In genomic region chrIII:10807236-10807635, ce11 we compare ENCODE assay signal across 1 worm cellular context.
TF ChIP-seq lines count a peak whose summit lies in the region.

No protein-coding gene starts in this region.

TF ChIP-seq in whole organism, young adult, 124 proteins besides CTCF, POLR2A, EP300 and RAD21 (continued from another document):
- peak; percentile 38 for TF ChIP-seq snpc-1.1 (tag; optimal IDR thresholded peaks at IDR 0.05; lab: Kevin White, UChicago; ENCODE audit: insufficient read depth)
- no peak for TF ChIP-seq T07F8.4 (tag; optimal IDR thresholded peaks at IDR 0.05; lab: Kevin White, UChicago)
- no peak for TF ChIP-seq Y53F4B.3 (GFP tag; IDR thresholded peaks at IDR 0.05; lab: Robert Waterston, UW)
- TF ChIP-seq aptf-3 (GFP tag; IDR thresholded peaks at IDR 0.05; lab: Robert Waterston, UW) = no peak
- TF ChIP-seq hmg-1.2 (GFP tag; IDR thresholded peaks at IDR 0.05; lab: Robert Waterston, UW) = peak; percentile 57; the same call in 1 of the 2 replicates
- peak; percentile 72 for TF ChIP-seq rcor-1 (GFP tag; IDR thresholded peaks at IDR 0.05; lab: Robert Waterston, UW)
- no peak for TF ChIP-seq B0261.1 (tag; optimal IDR thresholded peaks at IDR 0.05; lab: Kevin White, UChicago)
- TF ChIP-seq C06A6.2 (GFP tag; conservative IDR thresholded peaks at IDR 0.05; lab: Robert Waterston, UW) = no peak
- TF ChIP-seq cebp-1 (GFP tag; IDR thresholded peaks at IDR 0.05; lab: Robert Waterston, UW) = no peak
- no peak for TF ChIP-seq cebp-1 (tag; optimal IDR thresholded peaks at IDR 0.05; lab: Kevin White, UChicago)
- TF ChIP-seq snpc-3.4 (tag; optimal IDR thresholded peaks at IDR 0.05; lab: Kevin White, UChicago) = peak; percentile 75
- TF ChIP-seq tlf-1 (GFP tag; optimal IDR thresholded peaks at IDR 0.05; lab: Kevin White, UChicago) = peak; percentile 89
- TF ChIP-seq efl-1 (GFP tag; optimal IDR thresholded peaks at IDR 0.05; lab: Kevin White, UChicago) = peak; percentile 99
- peak; percentile 90; the same call in 1 of the 2 replicates for TF ChIP-seq madf-3 (GFP tag; IDR thresholded peaks at IDR 0.05; lab: Robert Waterston, UW)
- 0 out of 2 replicates have a peak, but pooled peaks have one; percentile 43 for TF ChIP-seq attf-6 (GFP tag; IDR thresholded peaks at IDR 0.05; lab: Robert Waterston, UW)
- TF ChIP-seq snpc-1.3 (tag; optimal IDR thresholded peaks at IDR 0.05; lab: Kevin White, UChicago; ENCODE audit: insufficient read depth) = peak; percentile 21
- no peak for TF ChIP-seq aptf-2 (GFP tag; conservative IDR thresholded peaks at IDR 0.05; lab: Robert Waterston, UW)
- no peak for TF ChIP-seq egl-18 (GFP tag; IDR thresholded peaks at IDR 0.05; lab: Robert Waterston, UW)
- TF ChIP-seq F52B5.7 (tag; optimal IDR thresholded peaks at IDR 0.05; lab: Kevin White, UChicago) = no peak
- no peak for TF ChIP-seq somi-1 (GFP tag; optimal IDR thresholded peaks at IDR 0.05; lab: Kevin White, UChicago)
- TF ChIP-seq B0019.2 (GFP tag; conservative IDR thresholded peaks at IDR 0.05; lab: Robert Waterston, UW) = peak; percentile 83
- TF ChIP-seq unc-130 (GFP tag; optimal IDR thresholded peaks at IDR 0.05; lab: Kevin White, UChicago) = peak; percentile 68
TF ChIP-seq in whole organism, young adult: peak in this region for 38.
